Fruit fly (Drosophila melanogaster) whole organism, prepupa: ENCODE data around the gene CG8032.

Experiments used
- Blimp-1 ChIP-seq: fragments of 200-800 bp; sonication (Bioruptor generic); optimal IDR thresholded peaks from 3 replicates; lab custom pipeline; 2017; ENCODE audit warnings: missing biosample characterization, missing genetic modification characterization, mild to moderate bottlenecking, moderate library complexity, missing genetic modification reagents
- CG10669 ChIP-seq: fragments of 200-800 bp; sonication (Bioruptor generic); optimal IDR thresholded peaks from 3 replicates; lab custom pipeline; 2018; ENCODE audit warnings: missing biosample characterization, mild to moderate bottlenecking, missing genetic modification characterization, moderate library complexity
- CG11762 ChIP-seq: fragments of 200-800 bp; sonication (Bioruptor generic); optimal IDR thresholded peaks from 3 replicates; lab custom pipeline; 2016; ENCODE audit warnings: missing biosample characterization, missing genetic modification characterization; ENCODE audit not compliant: insufficient read depth
- CG11902 ChIP-seq: fragments of 200-800 bp; sonication (Bioruptor generic); optimal IDR thresholded peaks from 3 replicates; lab custom pipeline; 2016; ENCODE audit warnings: missing biosample characterization, missing genetic modification characterization
- CG15336 ChIP-seq: fragments of 200-800 bp; sonication (Bioruptor generic); IDR thresholded peaks from 2 replicates; pipeline ENCODE4 v1.3.6; 2022; ENCODE audit warnings: missing biosample characterization, missing genetic modification characterization
- CG3919 ChIP-seq: fragments of 200-800 bp; sonication (Bioruptor generic); optimal IDR thresholded peaks from 3 replicates; lab custom pipeline; 2016; ENCODE audit warnings: missing biosample characterization, missing genetic modification characterization
- CG4318 ChIP-seq: fragments of 200-800 bp; sonication (Bioruptor generic); optimal IDR thresholded peaks from 3 replicates; lab custom pipeline; 2017; ENCODE audit warnings: missing biosample characterization, mild to moderate bottlenecking, missing genetic modification characterization
- CG6163 ChIP-seq: fragments of 200-800 bp; sonication (Bioruptor generic); IDR thresholded peaks from 3 replicates; pipeline ENCODE4 v1.3.6; 2022; ENCODE audit warnings: missing biosample characterization, missing genetic modification characterization
- CG6792 ChIP-seq: fragments of 200-800 bp; sonication (Bioruptor generic); optimal IDR thresholded peaks from 3 replicates; lab custom pipeline; 2016; ENCODE audit warnings: missing biosample characterization, missing genetic modification characterization
- CG6808 ChIP-seq: fragments of 200-800 bp; sonication (Bioruptor generic); optimal IDR thresholded peaks from 3 replicates; lab custom pipeline; 2017; ENCODE audit warnings: missing biosample characterization, missing genetic modification characterization, mild to moderate bottlenecking, moderate library complexity, missing genetic modification reagents
- CG6854 ChIP-seq: fragments of 200-800 bp; sonication (Bioruptor generic); optimal IDR thresholded peaks from 2 replicates; lab custom pipeline; 2017; ENCODE audit warnings: missing biosample characterization, mild to moderate bottlenecking, missing genetic modification characterization
- CG7368 ChIP-seq: fragments of 200-800 bp; sonication (Bioruptor generic); optimal IDR thresholded peaks from 3 replicates; lab custom pipeline; 2016; ENCODE audit warnings: missing biosample characterization, missing genetic modification characterization
- CG8319 ChIP-seq: fragments of 200-800 bp; sonication (Bioruptor generic); optimal IDR thresholded peaks from 3 replicates; lab custom pipeline; 2016; ENCODE audit warnings: missing biosample characterization, missing genetic modification characterization
- Eip78C ChIP-seq: fragments of 200-800 bp; sonication (Bioruptor generic); peaks from one replicate; lab custom pipeline; 2016; ENCODE audit warnings: missing biosample characterization, missing genetic modification characterization
- Ets21C ChIP-seq: fragments of 200-800 bp; sonication (Bioruptor generic); optimal IDR thresholded peaks from 3 replicates; lab custom pipeline; 2016; ENCODE audit warnings: missing biosample characterization, missing genetic modification characterization
- Ets96B ChIP-seq: fragments of 200-800 bp; optimal IDR thresholded peaks from 2 replicates; lab custom pipeline; 2019; ENCODE audit warnings: missing biosample characterization, mild to moderate bottlenecking, missing genetic modification characterization, moderate library complexity
- Gug ChIP-seq: fragments of 200-800 bp; sonication (Bioruptor generic); IDR thresholded peaks from 2 replicates; pipeline ENCODE4 v1.3.6; 2022; ENCODE audit warnings: missing biosample characterization, missing genetic modification characterization
- Hr38 ChIP-seq: sonication (Bioruptor generic); optimal IDR thresholded peaks from 2 replicates; lab custom pipeline; 2016; ENCODE audit warnings: missing biosample characterization, missing genetic modification characterization
- Hr39 ChIP-seq: fragments of 200-800 bp; sonication (Bioruptor generic); optimal IDR thresholded peaks from 2 replicates; lab custom pipeline; 2016; ENCODE audit warnings: missing biosample characterization, missing genetic modification characterization
- Hr4 ChIP-seq: fragments of 200-800 bp; sonication (Bioruptor generic); optimal IDR thresholded peaks from 3 replicates; lab custom pipeline; 2016; ENCODE audit warnings: missing biosample characterization, missing genetic modification characterization
- Lpt ChIP-seq: fragments of 200-800 bp; sonication (Bioruptor generic); optimal IDR thresholded peaks from 3 replicates; lab custom pipeline; 2016; ENCODE audit warnings: missing biosample characterization, missing genetic modification characterization
- Smox ChIP-seq: fragments of 200-800 bp; sonication (Bioruptor generic); optimal IDR thresholded peaks from 3 replicates; lab custom pipeline; 2016; ENCODE audit warnings: missing biosample characterization, missing genetic modification characterization
- Sox102F ChIP-seq: fragments of 200-800 bp; sonication (Bioruptor generic); optimal IDR thresholded peaks from 2 replicates; lab custom pipeline; 2016; ENCODE audit warnings: missing biosample characterization, mild to moderate bottlenecking, missing genetic modification characterization
- achi ChIP-seq: fragments of 200-800 bp; sonication (Bioruptor generic); optimal IDR thresholded peaks from 3 replicates; lab custom pipeline; 2016; ENCODE audit warnings: missing biosample characterization, missing genetic modification characterization
- dac ChIP-seq: fragments of 200-800 bp; sonication (Bioruptor generic); optimal IDR thresholded peaks from 2 replicates; lab custom pipeline; 2017; ENCODE audit warnings: missing biosample characterization, mild to moderate bottlenecking, missing genetic modification characterization
- esn ChIP-seq: fragments of 200-800 bp; sonication (Bioruptor generic); optimal IDR thresholded peaks from 2 replicates; lab custom pipeline; 2016; ENCODE audit warnings: missing biosample characterization, mild to moderate bottlenecking, missing genetic modification characterization, moderate library complexity
- fd85E ChIP-seq: fragments of 200-800 bp; sonication (Bioruptor generic); optimal IDR thresholded peaks from 3 replicates; lab custom pipeline; 2016; ENCODE audit warnings: missing biosample characterization, missing genetic modification characterization
- net ChIP-seq: fragments of 200-800 bp; sonication (Bioruptor generic); optimal IDR thresholded peaks from 3 replicates; lab custom pipeline; 2016; ENCODE audit warnings: missing biosample characterization, missing genetic modification characterization
- pdm3 ChIP-seq: fragments of 200-800 bp; sonication (Bioruptor generic); optimal IDR thresholded peaks from 3 replicates; lab custom pipeline; 2016; ENCODE audit warnings: missing biosample characterization, missing genetic modification characterization
- spab ChIP-seq: fragments of 200-800 bp; sonication (Bioruptor generic); optimal IDR thresholded peaks from 2 replicates; lab custom pipeline; 2017; ENCODE audit warnings: missing biosample characterization, mild to moderate bottlenecking, missing genetic modification characterization, missing genetic modification reagents
- ss ChIP-seq, 2 experiments: fragments of 200-800 bp; sonication (Bioruptor generic); optimal IDR thresholded peaks; 2 replicates in 1 of 2; 3 replicates in 1 of 2; lab custom pipeline; 2017 to 2018; ENCODE audit warnings: mild to moderate bottlenecking in 2 of 2, missing biosample characterization in 2 of 2, missing genetic modification characterization in 2 of 2, moderate library complexity in 1 of 2
- svp ChIP-seq: fragments of 200-800 bp; sonication (Bioruptor generic); peaks from one replicate; lab custom pipeline; 2016; ENCODE audit warnings: missing biosample characterization, missing genetic modification characterization
- topi ChIP-seq: fragments of 200-800 bp; sonication (Bioruptor generic); optimal IDR thresholded peaks from 3 replicates; lab custom pipeline; 2016; ENCODE audit warnings: missing biosample characterization, missing genetic modification characterization

CG8032 gene

dm6 chr3R:8663668-8664283, at the start of gene CG8032 (continued):
- peak; percentile 50 for TF ChIP-seq CG3919
- TF ChIP-seq CG11902 (GFP tag; lab: Kevin White, UChicago), result no peak
- peak; percentile 57 for TF ChIP-seq Hr39 (GFP tag; lab: Kevin White, UChicago)
- TF ChIP-seq CG6808 (GFP tag; lab: Kevin White, UChicago), result no peak
- peak; percentile 24 for TF ChIP-seq CG6792 (GFP tag; lab: Kevin White, UChicago)
- TF ChIP-seq Eip78C, result peak; percentile 62
- no peak for TF ChIP-seq CG4318 (GFP tag; lab: Kevin White, UChicago)
- TF ChIP-seq CG6854, result no peak

dm6 chr3R:8616149-8616548, 47.8 kb upstream of the CG8032 start:
- TF ChIP-seq CG6854, result no peak
- no peak for TF ChIP-seq Hr38
- peak; percentile 61 for TF ChIP-seq svp
- TF ChIP-seq dac (GFP tag; lab: Kevin White, UChicago), result no peak
- no peak for TF ChIP-seq Ets96B (tag; lab: Kevin White, UChicago)

- TF ChIP-seq CG7368 (GFP tag; lab: Kevin White, UChicago) (no peak), esn (GFP tag; lab: Kevin White, UChicago) (no peak), Eip78C (peak; percentile 5), net (GFP tag; lab: Kevin White, UChicago) (no peak)
Measured at dm6 chr3R:8619089-8619488, 44.8 kb upstream of the CG8032 start.

- no peak for TF ChIP-seq Ets21C (GFP tag; lab: Kevin White, UChicago)
- no peak for TF ChIP-seq Hr4 (GFP tag; lab: Kevin White, UChicago)
- TF ChIP-seq Smox (GFP tag; lab: Kevin White, UChicago), result no peak
- TF ChIP-seq Sox102F (GFP tag; lab: Kevin White, UChicago), result no peak
- TF ChIP-seq spab (GFP tag; lab: Kevin White, UChicago), result no peak
Measured at dm6 chr3R:8620737-8621136, 43.2 kb upstream of the CG8032 start.

- TF ChIP-seq CG15336, result no peak
- no peak for TF ChIP-seq fd85E
- TF ChIP-seq topi, result no peak
- no peak for TF ChIP-seq Eip78C
- TF ChIP-seq CG8319 (GFP tag; lab: Kevin White, UChicago), result no peak
- no peak for TF ChIP-seq esn (GFP tag; lab: Kevin White, UChicago)
- TF ChIP-seq Hr39 (GFP tag; lab: Kevin White, UChicago), result no peak
- no peak for TF ChIP-seq Lpt (GFP tag; lab: Kevin White, UChicago)
- TF ChIP-seq CG4318 (GFP tag; lab: Kevin White, UChicago), result no peak
- no peak for TF ChIP-seq CG6163 (GFP tag; lab: Robert Waterston, UW)
- TF ChIP-seq ss (GFP tag; optimal IDR thresholded peaks at IDR 0.05; lab: Kevin White, UChicago), result no peak
- no peak for TF ChIP-seq CG10669 (GFP tag; lab: Kevin White, UChicago)
- no peak for TF ChIP-seq achi (GFP tag; lab: Kevin White, UChicago)
- TF ChIP-seq Blimp-1 (GFP tag; lab: Kevin White, UChicago), result no peak
- TF ChIP-seq Gug, result no peak
- TF ChIP-seq CG11762 (GFP tag; lab: Kevin White, UChicago), result no peak
- no peak for TF ChIP-seq pdm3 (GFP tag; lab: Kevin White, UChicago)
Measured at dm6 chr3R:8635778-8636177, 28.1 kb upstream of the CG8032 start, which contains the start of gene Or85e. Gene Or85e (minus strand): TSS chr3R:8635878.
